Fruit fly (Drosophila melanogaster) whole organism, adult: Measurements from ENCODE around the gene X11Lbeta.

Source experiments
- CG11617 ChIP-seq: fragments of 200-800 bp; sonication (Bioruptor generic); optimal IDR thresholded peaks from 2 replicates; lab custom pipeline; 2017; ENCODE audit warnings: mild to moderate bottlenecking, missing biosample characterization, missing genetic modification reagents, missing genetic modification characterization
- CG1620 ChIP-seq: fragments of 200-800 bp; sonication (Bioruptor generic); optimal IDR thresholded peaks from 2 replicates; lab custom pipeline; 2016; ENCODE audit warnings: missing biosample characterization, missing genetic modification characterization
- Clk ChIP-seq: fragments of 200-800 bp; sonication (Bioruptor generic); optimal IDR thresholded peaks from 2 replicates; lab custom pipeline; 2017; ENCODE audit warnings: missing biosample characterization, missing genetic modification characterization
- Crg-1 ChIP-seq: fragments of 200-800 bp; sonication (Bioruptor generic); optimal IDR thresholded peaks from 2 replicates; lab custom pipeline; 2016; ENCODE audit warnings: missing biosample characterization, missing genetic modification characterization
- Hr96 ChIP-seq: fragments of 200-800 bp; sonication (Bioruptor generic); optimal IDR thresholded peaks from 2 replicates; lab custom pipeline; 2016; ENCODE audit warnings: missing biosample characterization, missing genetic modification characterization
- Mnt ChIP-seq: fragments of 200-800 bp; sonication (Bioruptor generic); optimal IDR thresholded peaks from 2 replicates; lab custom pipeline; 2016; ENCODE audit warnings: missing biosample characterization, mild to moderate bottlenecking, missing genetic modification characterization
- cic ChIP-seq: fragments of 200-800 bp; sonication (Bioruptor generic); optimal IDR thresholded peaks from 2 replicates; lab custom pipeline; 2017; ENCODE audit warnings: missing biosample characterization, mild to moderate bottlenecking, missing genetic modification characterization, moderate library complexity
- kay ChIP-seq: fragments of 200-800 bp; sonication (Bioruptor generic); peaks from one replicate; lab custom pipeline; 2016; ENCODE audit warnings: missing biosample characterization, missing genetic modification characterization, borderline replicate concordance
- tj ChIP-seq: fragments of 200-800 bp; sonication (Bioruptor generic); optimal IDR thresholded peaks from 3 replicates; lab custom pipeline; 2017; ENCODE audit warnings: missing biosample characterization, mild to moderate bottlenecking, missing genetic modification characterization, moderate library complexity

- TF ChIP-seq kay (no peak), CG1620 (no peak), Clk (GFP tag; lab: Kevin White, UChicago) (no peak), Hr96 (GFP tag; lab: Kevin White, UChicago) (no peak), tj (GFP tag; lab: Kevin White, UChicago) (no peak), CG11617 (GFP tag; lab: Kevin White, UChicago) (no peak), Mnt (GFP tag; lab: Kevin White, UChicago) (no peak), cic (GFP tag; lab: Kevin White, UChicago) (no peak), Crg-1 (no peak)
Measured at dm6 chrX:10642233-10642751, 14.8 kb downstream of the X11Lbeta start.
